Worm (Caenorhabditis elegans) whole organism, L1 larva: Measurements from ENCODE around the gene lgc-31.

Source experiments
- efl-1 ChIP-seq, 4 experiments: fragments of 150-350 bp; optimal IDR thresholded peaks in 3 of 4; peaks in 1 of 4; 1 replicate in 1 of 4; 2 replicates in 3 of 4; lab custom pipeline; 2014; ENCODE audit warnings: missing biosample characterization in 2 of 4, missing genetic modification characterization in 2 of 4, missing genetic modification reagents in 2 of 4
- hlh-17 ChIP-seq: fragments of 200-800 bp; sonication (Bioruptor generic); optimal IDR thresholded peaks from 2 replicates; lab custom pipeline; 2018; ENCODE audit warnings: missing genetic modification characterization, mild to moderate bottlenecking, missing compliant biosample characterization, moderate library complexity, borderline replicate concordance
- irx-1 ChIP-seq: sonication (generic microtip); optimal IDR thresholded peaks from 2 replicates; lab custom pipeline; 2016; ENCODE audit warnings: missing genetic modification characterization, missing compliant biosample characterization
- nhr-237 ChIP-seq: fragments of 150-350 bp; optimal IDR thresholded peaks from 2 replicates; lab custom pipeline; 2014; ENCODE audit warnings: missing biosample characterization, missing genetic modification characterization
- nhr-77 ChIP-seq: fragments of 150-350 bp; optimal IDR thresholded peaks from 2 replicates; lab custom pipeline; 2014; ENCODE audit warnings: missing biosample characterization, missing genetic modification characterization

- TF ChIP-seq hlh-17 (GFP tag; lab: Kevin White, UChicago), result no peak
- no peak for TF ChIP-seq efl-1 (optimal IDR thresholded peaks at IDR 0.05; lab: Kevin White, UChicago)
- no peak for TF ChIP-seq efl-1 (GFP tag; optimal IDR thresholded peaks at IDR 0.05 in 1 of 2; lab: Kevin White, UChicago)
- TF ChIP-seq nhr-77 (tag; lab: Kevin White, UChicago), result no peak
- no peak for TF ChIP-seq nhr-237
- no peak for TF ChIP-seq irx-1 (tag; lab: Kevin White, UChicago)
Observed at ce11 chrV:15479107-15479506, 42.7 kb downstream of the lgc-31 start.
